Fruit fly (Drosophila melanogaster): ENCODE results near the gene Axn.

Axn gene

DNA sequence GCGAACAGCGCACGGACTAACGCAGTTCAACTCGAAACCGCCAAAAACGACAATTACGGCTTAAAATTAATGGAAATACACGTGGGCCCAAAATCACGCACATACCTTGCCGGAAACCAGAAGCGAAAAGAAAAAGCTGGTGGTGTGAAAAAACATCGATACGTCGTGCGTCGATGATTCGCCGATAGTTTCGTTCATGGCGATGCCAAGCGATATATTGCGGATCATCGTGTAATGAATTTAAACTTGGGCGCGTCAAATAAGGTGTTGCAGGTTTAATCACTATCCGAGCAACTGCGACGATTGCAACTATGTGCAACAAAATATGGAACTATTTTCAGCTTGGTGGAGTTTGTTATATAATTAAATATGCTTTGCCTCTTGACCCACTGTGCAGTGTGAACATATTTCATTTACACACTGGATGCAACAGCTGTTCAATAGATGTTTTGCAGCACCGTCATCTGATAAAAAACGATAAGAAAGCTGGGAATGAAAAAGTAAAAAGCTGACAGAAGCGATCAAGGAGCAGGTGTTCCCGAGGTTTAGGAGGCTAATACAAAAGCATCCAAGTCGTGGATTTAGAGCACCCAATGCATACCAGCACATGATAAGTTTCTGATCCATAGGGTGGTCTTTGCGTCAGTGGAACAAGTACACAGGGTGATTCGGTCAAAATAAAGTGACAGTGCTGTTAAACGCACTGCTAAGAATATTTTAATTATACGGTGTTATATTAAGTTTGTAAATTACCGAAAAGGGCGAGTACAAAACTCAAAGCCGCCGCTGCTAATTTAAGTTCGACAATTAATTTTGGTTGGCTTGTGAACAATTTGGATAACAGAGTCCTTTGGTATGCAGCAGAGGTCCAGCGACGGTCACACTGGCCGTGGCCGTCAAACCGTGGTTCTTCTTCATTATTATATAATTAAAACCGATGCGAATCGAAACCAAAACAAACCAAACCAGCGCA, 23.7 kb downstream of the Axn start, which contains the start of the genes RpL32 and CG7943 (continued):
- TF ChIP-seq CG12769 (tag; optimal IDR thresholded peaks at IDR 0.05) (peak; percentile 82), CG2678 (tag; optimal IDR thresholded peaks at IDR 0.05) (peak; percentile 92), CG14965 (GFP tag; optimal IDR thresholded peaks at IDR 0.05; ENCODE audit: borderline replicate concordance) (peak; percentile 79), CG9797 (GFP tag; optimal IDR thresholded peaks at IDR 0.05) (peak; percentile 79), CG3726 (GFP tag; IDR thresholded peaks at IDR 0.05) (peak; percentile 91), CG2202 (tag; optimal IDR thresholded peaks at IDR 0.05) (peak; percentile 76), Taf1 (GFP tag; IDR thresholded peaks at IDR 0.05) (peak; percentile 92), slou (GFP tag; optimal IDR thresholded peaks at IDR 0.05) (peak; percentile 95), NfI (GFP tag; optimal IDR thresholded peaks at IDR 0.05) (peak; percentile 96), CG8765 (GFP tag; IDR thresholded peaks at IDR 0.05) (peak; percentile 95), Tbp (GFP tag; optimal IDR thresholded peaks at IDR 0.05) (no peak), CG32532 (GFP tag; IDR thresholded peaks at IDR 0.05) (peak; percentile 96), Chrac-16 (GFP tag; optimal IDR thresholded peaks at IDR 0.05) (peak; percentile 81), dmrt99B (tag; optimal IDR thresholded peaks at IDR 0.05) (peak; percentile 82), scrt (GFP tag; optimal IDR thresholded peaks at IDR 0.05) (peak; percentile 87), Elba2 (GFP tag; optimal IDR thresholded peaks at IDR 0.05) (peak; percentile 34), Dip3 (GFP tag; optimal IDR thresholded peaks at IDR 0.05) (peak; percentile 97), gt (GFP tag; IDR thresholded peaks at IDR 0.05) (peak; percentile 82), CG9609 (GFP tag; optimal IDR thresholded peaks at IDR 0.05) (peak; percentile 91), Hmx (GFP tag; optimal IDR thresholded peaks at IDR 0.05) (peak; percentile 86), CG17612 (GFP tag; IDR thresholded peaks at IDR 0.05) (peak; percentile 82), aop (GFP tag; IDR thresholded peaks at IDR 0.05) (peak; percentile 88), Oli (tag; optimal IDR thresholded peaks at IDR 0.05) (peak; percentile 76), ttk (GFP tag; IDR thresholded peaks at IDR 0.05) (peak; percentile 88), Awh (GFP tag; IDR thresholded peaks at IDR 0.05) (peak; percentile 86), dm (GFP tag; optimal IDR thresholded peaks at IDR 0.05) (peak; percentile 97), wor (GFP tag; IDR thresholded peaks at IDR 0.05) (peak; percentile 82), Six4 (GFP tag; optimal IDR thresholded peaks at IDR 0.05) (peak; percentile 92), trh (GFP tag; optimal IDR thresholded peaks at IDR 0.05) (peak; percentile 85), Dfd (GFP tag; optimal IDR thresholded peaks at IDR 0.05) (no peak), bsh (GFP tag; optimal IDR thresholded peaks at IDR 0.05) (peak in 1 of 2 experiments; percentile 84), pfk (GFP tag; optimal IDR thresholded peaks at IDR 0.05) (peak; percentile 80), CG32772 (GFP tag; IDR thresholded peaks at IDR 0.05) (peak; percentile 94), B-H1 (GFP tag; IDR thresholded peaks at IDR 0.05) (peak; percentile 90), cad (GFP tag; optimal IDR thresholded peaks at IDR 0.05) (peak; percentile 84), da (GFP tag; optimal IDR thresholded peaks at IDR 0.05) (peak; percentile 81), gsb-n (tag; optimal IDR thresholded peaks at IDR 0.05) (peak; percentile 76), CG11398 (GFP tag; optimal IDR thresholded peaks at IDR 0.05) (peak; percentile 86), CG6689 (GFP tag; IDR thresholded peaks at IDR 0.05) (peak; percentile 92), lmd (GFP tag; IDR thresholded peaks at IDR 0.05) (peak; percentile 95), CG34422 (GFP tag; IDR thresholded peaks at IDR 0.05) (peak; percentile 97), CG15269 (tag; optimal IDR thresholded peaks at IDR 0.05) (peak; percentile 82), Dbx (GFP tag; IDR thresholded peaks at IDR 0.05) (peak; percentile 98), Myb (GFP tag; optimal IDR thresholded peaks at IDR 0.05) (peak; percentile 84), Ptx1 (GFP tag; IDR thresholded peaks at IDR 0.05) (peak; percentile 95), CG18599 (GFP tag; optimal IDR thresholded peaks at IDR 0.05) (peak; percentile 96), CTCF (GFP tag; optimal IDR thresholded peaks at IDR 0.05) (peak; percentile 67), ap (GFP tag; IDR thresholded peaks at IDR 0.05) (peak; percentile 92), CG1024 (GFP tag; IDR thresholded peaks at IDR 0.05) (peak; percentile 80), nom (GFP tag; optimal IDR thresholded peaks at IDR 0.05) (peak; percentile 85)

Data from whole organism, embryonic.